Worm (Caenorhabditis elegans) whole organism, young adult: ENCODE data around the gene bas-1.

Source experiments
- B0035.1 ChIP-seq: sonication (generic microtip); optimal IDR thresholded peaks from 2 replicates; lab custom pipeline; 2016; ENCODE audit warnings: missing genetic modification characterization, mild to moderate bottlenecking, missing compliant biosample characterization, missing genotype, missing genetic modification reagents
- C06A6.2 ChIP-seq: fragments of 200-800 bp; sonication (Bioruptor generic); conservative IDR thresholded peaks from 2 replicates; pipeline ENCODE4 v1.3.6; 2022; ENCODE audit warnings: missing genetic modification characterization, missing compliant biosample characterization
- F10E7.11 ChIP-seq: sonication (generic microtip); optimal IDR thresholded peaks from 2 replicates; lab custom pipeline; 2017; ENCODE audit warnings: mild to moderate bottlenecking, missing genetic modification characterization, moderate library complexity, missing compliant biosample characterization
- F22D6.2 ChIP-seq: sonication (generic microtip); optimal IDR thresholded peaks from 2 replicates; lab custom pipeline; 2016; ENCODE audit warnings: mild to moderate bottlenecking, missing genetic modification characterization, missing compliant biosample characterization
- F33H1.4 ChIP-seq: fragments of 200-800 bp; sonication (Bioruptor generic); IDR thresholded peaks from 2 replicates; pipeline ENCODE4 v1.3.6; 2022; ENCODE audit warnings: missing genetic modification reagents, missing genetic modification characterization, missing compliant biosample characterization
- F55B11.4 ChIP-seq: sonication (generic microtip); optimal IDR thresholded peaks from 2 replicates; lab custom pipeline; 2016; ENCODE audit warnings: missing compliant biosample characterization, missing genetic modification characterization, borderline replicate concordance; ENCODE audit not compliant: insufficient read depth
- F57A8.1 ChIP-seq: fragments of 200-800 bp; sonication (Bioruptor generic); optimal IDR thresholded peaks from 2 replicates; lab custom pipeline; 2018; ENCODE audit warnings: mild to moderate bottlenecking, missing genetic modification characterization, moderate library complexity, missing compliant biosample characterization
- ama-1 ChIP-seq, 3 experiments: fragments of 150-350 bp in 1 of 3; sonication (generic microtip) in 2 of 3; optimal IDR thresholded peaks; 2 replicates each; lab custom pipeline; 2014 to 2018; ENCODE audit warnings: missing biosample characterization in 2 of 3, missing genetic modification characterization in 2 of 3, missing genetic modification reagents in 2 of 3
- athp-1 ChIP-seq: sonication (generic microtip); optimal IDR thresholded peaks from 2 replicates; lab custom pipeline; 2017; ENCODE audit warnings: mild to moderate bottlenecking, missing genetic modification characterization, missing compliant biosample characterization
- attf-3 ChIP-seq: fragments of 200-800 bp; sonication (Bioruptor generic); conservative IDR thresholded peaks from 2 replicates; pipeline ENCODE4 v1.3.6; 2022; ENCODE audit warnings: missing genetic modification reagents, missing genetic modification characterization, missing compliant biosample characterization
- attf-5 ChIP-seq: fragments of 200-800 bp; sonication (Bioruptor generic); optimal IDR thresholded peaks from 2 replicates; lab custom pipeline; 2018; ENCODE audit warnings: mild to moderate bottlenecking, missing genetic modification characterization, missing compliant biosample characterization
- attf-6 ChIP-seq: fragments of 200-800 bp; sonication (Bioruptor generic); IDR thresholded peaks from 2 replicates; pipeline ENCODE4 v1.3.6; 2022; ENCODE audit warnings: missing genetic modification reagents, missing genetic modification characterization, missing compliant biosample characterization
- ccch-3 ChIP-seq: fragments of 200-800 bp; sonication (Bioruptor generic); optimal IDR thresholded peaks from 2 replicates; lab custom pipeline; 2018; ENCODE audit warnings: mild to moderate bottlenecking, missing genetic modification characterization, missing compliant biosample characterization
- ceh-100 ChIP-seq: fragments of 200-800 bp; sonication (Bioruptor generic); IDR thresholded peaks from 2 replicates; pipeline ENCODE4 v1.3.6; 2022; ENCODE audit warnings: missing genetic modification reagents, missing genetic modification characterization, missing compliant biosample characterization
- ceh-27 ChIP-seq: fragments of 200-800 bp; sonication (Bioruptor generic); optimal IDR thresholded peaks from 2 replicates; lab custom pipeline; 2018; ENCODE audit warnings: mild to moderate bottlenecking, missing genetic modification characterization, moderate library complexity, missing compliant biosample characterization
- chd-7 ChIP-seq: sonication (generic microtip); optimal IDR thresholded peaks from 2 replicates; lab custom pipeline; 2016; ENCODE audit warnings: mild to moderate bottlenecking, missing genetic modification characterization, moderate library complexity, missing compliant biosample characterization
- dox-1 ChIP-seq: fragments of 200-800 bp; sonication (Bioruptor generic); IDR thresholded peaks from 2 replicates; pipeline ENCODE4 v1.3.6; 2022; ENCODE audit warnings: missing genetic modification reagents, missing genetic modification characterization, missing compliant biosample characterization
- dpl-1 ChIP-seq: fragments of 150-350 bp; optimal IDR thresholded peaks from 2 replicates; lab custom pipeline; 2014; ENCODE audit warnings: missing biosample characterization, missing genetic modification reagents, missing genetic modification characterization
- egl-44 ChIP-seq: fragments of 200-800 bp; sonication (Bioruptor generic); IDR thresholded peaks from 2 replicates; pipeline ENCODE4 v1.3.6; 2022; ENCODE audit warnings: missing genetic modification reagents, missing genetic modification characterization, missing compliant biosample characterization
- him-1 ChIP-seq: sonication (generic microtip); optimal IDR thresholded peaks from 2 replicates; lab custom pipeline; 2016; ENCODE audit warnings: missing genotype, missing genetic modification reagents, missing genetic modification characterization, missing compliant biosample characterization
- hmg-20 ChIP-seq: fragments of 200-800 bp; sonication (Bioruptor generic); IDR thresholded peaks from 2 replicates; pipeline ENCODE4 v1.3.6; 2022; ENCODE audit warnings: missing genetic modification reagents, missing genetic modification characterization, missing compliant biosample characterization
- lag-1 ChIP-seq: fragments of 200-800 bp; sonication (Bioruptor generic); IDR thresholded peaks from 2 replicates; pipeline ENCODE4 v1.3.6; 2022; ENCODE audit warnings: missing genetic modification reagents, missing genetic modification characterization, missing compliant biosample characterization
- let-526 ChIP-seq: fragments of 200-800 bp; sonication (Bioruptor generic); IDR thresholded peaks from 2 replicates; pipeline ENCODE4 v1.3.6; 2022; ENCODE audit warnings: missing genetic modification reagents, missing genetic modification characterization, missing compliant biosample characterization
- lir-1 ChIP-seq: fragments of 200-800 bp; sonication (Bioruptor generic); conservative IDR thresholded peaks from 2 replicates; pipeline ENCODE4 v1.3.6; 2022; ENCODE audit warnings: missing genetic modification reagents, missing genetic modification characterization, missing compliant biosample characterization
- lsy-27 ChIP-seq: sonication (generic microtip); optimal IDR thresholded peaks from 2 replicates; lab custom pipeline; 2017; ENCODE audit warnings: missing genetic modification characterization, mild to moderate bottlenecking, missing compliant biosample characterization, antibody characterized with exemption, missing genotype, borderline replicate concordance; ENCODE audit not compliant: insufficient read depth
- madf-3 ChIP-seq: fragments of 200-800 bp; sonication (Bioruptor generic); IDR thresholded peaks from 2 replicates; pipeline ENCODE4 v1.3.6; 2022; ENCODE audit warnings: missing genetic modification reagents, missing genetic modification characterization, missing compliant biosample characterization
- madf-8 ChIP-seq: fragments of 200-800 bp; sonication (Bioruptor generic); conservative IDR thresholded peaks from 2 replicates; pipeline ENCODE4 v1.3.6; 2022; ENCODE audit warnings: missing genetic modification reagents, missing genetic modification characterization, missing compliant biosample characterization
- mcd-1 ChIP-seq: fragments of 200-800 bp; sonication (Bioruptor generic); IDR thresholded peaks from 2 replicates; pipeline ENCODE4 v1.3.6; 2022; ENCODE audit warnings: missing genetic modification reagents, missing genetic modification characterization, missing compliant biosample characterization
- mes-4 ChIP-seq: sonication (generic microtip); optimal IDR thresholded peaks from 2 replicates; lab custom pipeline; 2016; ENCODE audit warnings: missing genotype, missing genetic modification characterization, missing compliant biosample characterization
- nfyb-1 ChIP-seq: fragments of 200-800 bp; sonication (Bioruptor generic); IDR thresholded peaks from 2 replicates; pipeline ENCODE4 v1.3.6; 2022; ENCODE audit warnings: missing genetic modification reagents, missing genetic modification characterization, missing compliant biosample characterization
- nhr-27 ChIP-seq: fragments of 200-800 bp; sonication (Bioruptor generic); optimal IDR thresholded peaks from 2 replicates; lab custom pipeline; 2018; ENCODE audit warnings: mild to moderate bottlenecking, missing genetic modification characterization, moderate library complexity, missing compliant biosample characterization
- pbrm-1 ChIP-seq: fragments of 200-800 bp; sonication (Bioruptor generic); IDR thresholded peaks from 2 replicates; pipeline ENCODE4 v1.3.6; 2022; ENCODE audit warnings: missing genetic modification reagents, missing genetic modification characterization, missing compliant biosample characterization
- pha-4 ChIP-seq: fragments of 150-350 bp; sonication (generic microtip); optimal IDR thresholded peaks from 2 replicates; lab custom pipeline; 2014; ENCODE audit warnings: missing biosample characterization, missing genetic modification reagents, missing genetic modification characterization
- rpc-1 ChIP-seq, 2 experiments: fragments of 150-350 bp in 1 of 2; sonication (generic microtip) in 1 of 2; optimal IDR thresholded peaks; 2 replicates each; lab custom pipeline; 2014 to 2018; ENCODE audit warnings: missing biosample characterization in 1 of 2, missing genetic modification characterization in 1 of 2, missing genetic modification reagents in 1 of 2, missing genotype in 1 of 2
- sdz-38 ChIP-seq: sonication (generic microtip); optimal IDR thresholded peaks from 2 replicates; lab custom pipeline; 2016; ENCODE audit warnings: missing genotype, missing genetic modification characterization, missing compliant biosample characterization
- somi-1 ChIP-seq: fragments of 200-800 bp; sonication (Bioruptor generic); optimal IDR thresholded peaks from 2 replicates; lab custom pipeline; 2018; ENCODE audit warnings: mild to moderate bottlenecking, missing genetic modification characterization, missing compliant biosample characterization
- sptf-2 ChIP-seq: fragments of 200-800 bp; sonication (Bioruptor generic); optimal IDR thresholded peaks from 2 replicates; lab custom pipeline; 2018; ENCODE audit warnings: mild to moderate bottlenecking, missing genetic modification characterization, missing compliant biosample characterization
- tbp1 ChIP-seq: fragments of 200-800 bp; sonication (Bioruptor generic); optimal IDR thresholded peaks from 2 replicates; lab custom pipeline; 2018; ENCODE audit warnings: mild to moderate bottlenecking, missing genetic modification characterization, missing compliant biosample characterization
- tbx-9 ChIP-seq: sonication (generic microtip); optimal IDR thresholded peaks from 2 replicates; lab custom pipeline; 2016; ENCODE audit warnings: borderline replicate concordance, missing genetic modification characterization, inconsistent platforms, missing compliant biosample characterization
- unc-62 ChIP-seq: fragments of 150-350 bp; optimal IDR thresholded peaks from 2 replicates; lab custom pipeline; 2014; ENCODE audit warnings: missing biosample characterization, missing genetic modification reagents, missing genetic modification characterization
- zfh-2 ChIP-seq: fragments of 200-800 bp; sonication (Bioruptor generic); conservative IDR thresholded peaks from 2 replicates; pipeline ENCODE4 v1.3.6; 2022; ENCODE audit warnings: missing genetic modification reagents, missing genetic modification characterization, missing compliant biosample characterization
- zim-3 ChIP-seq: sonication (generic microtip); optimal IDR thresholded peaks from 2 replicates; lab custom pipeline; 2017; ENCODE audit warnings: mild to moderate bottlenecking, missing genetic modification characterization, moderate library complexity, missing compliant biosample characterization
- ztf-22 ChIP-seq: fragments of 200-800 bp; sonication (Bioruptor generic); optimal IDR thresholded peaks from 2 replicates; lab custom pipeline; 2018; ENCODE audit warnings: mild to moderate bottlenecking, missing genetic modification characterization, moderate library complexity, missing compliant biosample characterization
- ztf-25 ChIP-seq: fragments of 200-800 bp; sonication (Bioruptor generic); IDR thresholded peaks from 2 replicates; pipeline ENCODE4 v1.3.6; 2022; ENCODE audit warnings: missing genetic modification reagents, missing genetic modification characterization, missing compliant biosample characterization

Gene bas-1

ce11 chrIII:5653692-5654105, 41.6 kb downstream of the bas-1 start (continued):
- TF ChIP-seq rpc-1 (optimal IDR thresholded peaks at IDR 0.05; lab: Kevin White, UChicago) (no peak), rpc-1 (tag; optimal IDR thresholded peaks at IDR 0.05; lab: Kevin White, UChicago) (no peak), attf-6 (peak; percentile 60), ztf-25 (GFP tag; lab: Robert Waterston, UW) (no peak)

ce11 chrIII:5656941-5657340, 44.9 kb downstream of the bas-1 start, which contains the start of gene sdz-21:
TSS of gene sdz-21 (minus strand) at chrIII:5657041.
- TF ChIP-seq unc-62 (GFP tag; lab: Kevin White, UChicago) (no peak), egl-44 (GFP tag; lab: Robert Waterston, UW) (no peak), lir-1 (no peak), madf-8 (GFP tag; lab: Robert Waterston, UW) (no peak), lag-1 (GFP tag; lab: Robert Waterston, UW) (no peak), lsy-27 (tag; lab: Kevin White, UChicago) (no peak), sdz-38 (tag; lab: Kevin White, UChicago) (no peak), sptf-2 (GFP tag; lab: Kevin White, UChicago) (no peak), zfh-2 (GFP tag; lab: Robert Waterston, UW) (no peak), mcd-1 (GFP tag; lab: Robert Waterston, UW) (no peak), tbp1 (GFP tag; lab: Kevin White, UChicago) (no peak), tbx-9 (tag; lab: Kevin White, UChicago) (no peak), attf-6 (no peak), B0035.1 (tag; lab: Kevin White, UChicago) (no peak), rpc-1 (optimal IDR thresholded peaks at IDR 0.05; lab: Kevin White, UChicago) (no peak), rpc-1 (tag; optimal IDR thresholded peaks at IDR 0.05; lab: Kevin White, UChicago) (no peak), pbrm-1 (GFP tag; lab: Robert Waterston, UW) (no peak)

ce11 chrIII:5660976-5661375, 48.9 kb downstream of the bas-1 start, which contains the start of gene F54E7.6:
TSS of gene F54E7.6 (minus strand) at chrIII:5661085.
- TF ChIP-seq F22D6.2 (no peak), F57A8.1 (GFP tag; lab: Kevin White, UChicago) (no peak), nhr-27 (no peak), ceh-27 (GFP tag; lab: Kevin White, UChicago) (no peak), him-1 (no peak), ccch-3 (GFP tag; lab: Kevin White, UChicago) (no peak), mes-4 (tag; lab: Kevin White, UChicago) (no peak), attf-5 (GFP tag; lab: Kevin White, UChicago) (no peak)

ce11 chrIII:5663521-5663920, 51.4 kb downstream of the bas-1 start:
- peak; percentile 56; the same call in 1 of the 2 replicates for TF ChIP-seq madf-3 (GFP tag; lab: Robert Waterston, UW)
- TF ChIP-seq ama-1 (optimal IDR thresholded peaks at IDR 0.05; lab: Kevin White, UChicago) = no peak
- no peak for TF ChIP-seq ama-1 (GFP tag; optimal IDR thresholded peaks at IDR 0.05; lab: Kevin White, UChicago)
- no peak for TF ChIP-seq ztf-22 (GFP tag; lab: Kevin White, UChicago)
- TF ChIP-seq lir-1 = no peak; the same call in 1 of the 2 replicates
- no peak for TF ChIP-seq attf-3 (GFP tag; lab: Robert Waterston, UW)
- TF ChIP-seq attf-6 = peak; percentile 72
- TF ChIP-seq F10E7.11 (tag; lab: Kevin White, UChicago) = no peak
- no peak for TF ChIP-seq let-526 (GFP tag; lab: Robert Waterston, UW)
- TF ChIP-seq dox-1 (GFP tag; lab: Robert Waterston, UW) = peak; percentile 86
- TF ChIP-seq athp-1 (tag; lab: Kevin White, UChicago) = peak; percentile 56
- no peak for TF ChIP-seq F55B11.4 (tag; lab: Kevin White, UChicago)
- TF ChIP-seq chd-7 (tag; lab: Kevin White, UChicago) = no peak
- no peak for TF ChIP-seq zim-3
- peak; percentile 99 for TF ChIP-seq F33H1.4 (GFP tag; lab: Robert Waterston, UW)
- TF ChIP-seq somi-1 (GFP tag; lab: Kevin White, UChicago) = no peak
- no peak for TF ChIP-seq hmg-20 (GFP tag; lab: Robert Waterston, UW)
- TF ChIP-seq ceh-100 (GFP tag; lab: Robert Waterston, UW) = peak; percentile 39
- TF ChIP-seq C06A6.2 (GFP tag; lab: Robert Waterston, UW) = no peak
- no peak for TF ChIP-seq pha-4 (tag; lab: Kevin White, UChicago)
- TF ChIP-seq nfyb-1 = no peak
- peak; percentile 95 for TF ChIP-seq dpl-1 (GFP tag; lab: Kevin White, UChicago)
